Worm (Caenorhabditis elegans) whole organism, late embryonic: Measurements from ENCODE around the gene Y55D5A.1.

Experiments used
- ceh-18 ChIP-seq: sonication (generic microtip); optimal IDR thresholded peaks from 2 replicates; lab custom pipeline; 2016; ENCODE audit warnings: missing genetic modification characterization, missing compliant biosample characterization
- che-1 ChIP-seq: sonication (generic microtip); optimal IDR thresholded peaks from 2 replicates; lab custom pipeline; 2016; ENCODE audit warnings: mild to moderate bottlenecking, missing genetic modification characterization, missing compliant biosample characterization
- eyg-1 ChIP-seq: sonication (generic microtip); optimal IDR thresholded peaks from 2 replicates; lab custom pipeline; 2016; ENCODE audit warnings: missing genotype, missing genetic modification characterization, missing compliant biosample characterization
- fkh-10 ChIP-seq: fragments of 150-350 bp; optimal IDR thresholded peaks from 2 replicates; lab custom pipeline; 2014; ENCODE audit warnings: missing biosample characterization, missing genetic modification reagents, missing genetic modification characterization
- hlh-13 ChIP-seq: fragments of 200-800 bp; sonication (Bioruptor generic); optimal IDR thresholded peaks from 2 replicates; lab custom pipeline; 2018; ENCODE audit warnings: mild to moderate bottlenecking, missing genetic modification characterization, missing compliant biosample characterization
- pag-3 ChIP-seq: sonication (generic microtip); optimal IDR thresholded peaks from 2 replicates; lab custom pipeline; 2016; ENCODE audit warnings: missing compliant biosample characterization, missing genetic modification characterization, borderline replicate concordance
- pha-4 ChIP-seq: fragments of 150-350 bp; optimal IDR thresholded peaks from 2 replicates; lab custom pipeline; 2018; ENCODE audit warnings: missing biosample characterization, missing genetic modification reagents, missing genetic modification characterization
- ttx-3 ChIP-seq: sonication (generic microtip); optimal IDR thresholded peaks from 2 replicates; lab custom pipeline; 2016; ENCODE audit warnings: missing genetic modification reagents, missing genetic modification characterization, missing compliant biosample characterization

DNA sequence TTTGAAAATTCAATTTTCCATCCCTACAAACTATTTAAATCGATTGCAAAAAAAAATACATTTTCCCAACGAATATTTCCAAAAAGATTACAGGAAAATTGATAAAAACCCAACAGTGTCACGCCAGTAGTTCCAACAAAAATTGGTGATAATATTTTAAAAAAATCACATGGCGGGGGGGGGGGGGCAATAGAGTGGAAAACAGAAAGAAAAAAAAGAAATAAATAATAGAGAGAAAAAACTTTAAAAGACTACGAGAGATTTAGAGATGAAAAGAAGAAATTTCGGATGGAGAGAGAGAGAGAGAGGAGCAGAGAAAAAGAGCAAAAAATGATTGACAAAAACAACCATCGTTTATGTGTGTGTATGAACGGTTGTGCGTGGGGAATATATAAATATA lies 52.2 kb downstream of the Y55D5A.1 start:
- TF ChIP-seq pha-4 (tag; lab: Kevin White, UChicago) (no peak), ttx-3 (tag; lab: Kevin White, UChicago) (no peak), che-1 (tag; lab: Kevin White, UChicago) (no peak), ceh-18 (tag; lab: Kevin White, UChicago) (no peak), hlh-13 (GFP tag; lab: Kevin White, UChicago) (no peak), pag-3 (tag; lab: Kevin White, UChicago) (no peak), eyg-1 (tag; lab: Kevin White, UChicago) (no peak), fkh-10 (GFP tag; lab: Kevin White, UChicago) (no peak)
